Worm (Caenorhabditis elegans) whole organism, midembryonic: Measurements from ENCODE around the gene T10F2.5.

Experiments used
- T22C8.4 ChIP-seq: fragments of 200-800 bp; sonication (Bioruptor generic); IDR thresholded peaks from 2 replicates; pipeline ENCODE4 v1.3.6; 2022; ENCODE audit warnings: missing genetic modification characterization, missing compliant biosample characterization
- flt-1 ChIP-seq: fragments of 200-800 bp; sonication (Bioruptor generic); IDR thresholded peaks from 2 replicates; pipeline ENCODE4 v1.3.6; 2022; ENCODE audit warnings: missing genetic modification characterization, missing compliant biosample characterization

- no peak for TF ChIP-seq T22C8.4 (GFP tag; lab: Robert Waterston, UW)
- TF ChIP-seq flt-1: no peak
These were observed 12.5 kb upstream of the T10F2.5 start, which contains the start of gene prp-19 for ce11 chrIII:5171945-5172344.
